Worm (Caenorhabditis elegans) whole organism, L4/young adult: ENCODE measurements around the gene nhr-288.

Experiments used
- W03F9.2 ChIP-seq: fragments of 150-350 bp; optimal IDR thresholded peaks from 2 replicates; lab custom pipeline; 2014; ENCODE audit warnings: missing biosample characterization, missing genetic modification characterization
- him-1 ChIP-seq: sonication (generic microtip); optimal IDR thresholded peaks from 2 replicates; lab custom pipeline; 2016; ENCODE audit warnings: missing genotype, missing genetic modification reagents, missing genetic modification characterization, missing compliant biosample characterization

- TF ChIP-seq W03F9.2 (no peak), him-1 (no peak)
These were observed 17.9 kb downstream of the nhr-288 start, which contains the start of gene C08E8.9 for ce11 chrV:18364558-18364957.
